Fruit fly (Drosophila melanogaster) whole organism, pupa: Measurements from ENCODE around the gene CG12945.

Experiments used
- CG10348 ChIP-seq: fragments of 200-800 bp; sonication (Bioruptor generic); IDR thresholded peaks from 2 replicates; pipeline ENCODE4 v1.3.6; 2022; ENCODE audit warnings: missing biosample characterization, missing genetic modification characterization
- CG12605 ChIP-seq: fragments of 200-800 bp; sonication (Bioruptor generic); IDR thresholded peaks from 2 replicates; pipeline ENCODE4 v1.3.6; 2022; ENCODE audit warnings: missing biosample characterization, missing genetic modification characterization
- CG13204 ChIP-seq: fragments of 200-800 bp; sonication (Bioruptor generic); optimal IDR thresholded peaks from 2 replicates; lab custom pipeline; 2018; ENCODE audit warnings: missing biosample characterization, mild to moderate bottlenecking, missing genetic modification characterization, moderate library complexity
- CG14655 ChIP-seq: fragments of 200-800 bp; sonication (Bioruptor generic); optimal IDR thresholded peaks from 3 replicates; lab custom pipeline; 2017; ENCODE audit warnings: mild to moderate bottlenecking, missing biosample characterization, missing genetic modification reagents, missing genetic modification characterization
- CG15710 ChIP-seq: fragments of 200-800 bp; sonication (Bioruptor generic); optimal IDR thresholded peaks from 2 replicates; lab custom pipeline; 2018; ENCODE audit warnings: missing biosample characterization, mild to moderate bottlenecking, missing genetic modification characterization, moderate library complexity
- CG17806 ChIP-seq: fragments of 200-800 bp; sonication (Bioruptor generic); optimal IDR thresholded peaks from 2 replicates; lab custom pipeline; 2018; ENCODE audit warnings: missing biosample characterization, mild to moderate bottlenecking, missing genetic modification characterization, moderate library complexity
- CG32121 ChIP-seq: fragments of 200-800 bp; sonication (Bioruptor generic); IDR thresholded peaks from 2 replicates; pipeline ENCODE4 v1.3.6; 2022; ENCODE audit warnings: missing biosample characterization, missing genetic modification characterization
- CG34367 ChIP-seq: fragments of 200-800 bp; sonication (Bioruptor generic); optimal IDR thresholded peaks from 2 replicates; lab custom pipeline; 2018; ENCODE audit warnings: missing biosample characterization, mild to moderate bottlenecking, missing genetic modification characterization
- CG4496 ChIP-seq: fragments of 200-800 bp; sonication (Bioruptor generic); IDR thresholded peaks from 3 replicates; pipeline ENCODE4 v1.3.6; 2022; ENCODE audit warnings: missing biosample characterization, missing genetic modification characterization
- CG8159 ChIP-seq: fragments of 200-800 bp; sonication (Bioruptor generic); optimal IDR thresholded peaks from 3 replicates; lab custom pipeline; 2018; ENCODE audit warnings: missing biosample characterization, mild to moderate bottlenecking, missing genetic modification characterization, moderate library complexity
- CG8301 ChIP-seq: fragments of 200-800 bp; sonication (Bioruptor generic); optimal IDR thresholded peaks from 2 replicates; lab custom pipeline; 2018; ENCODE audit warnings: missing biosample characterization, mild to moderate bottlenecking, missing genetic modification characterization
- CG9948 ChIP-seq: fragments of 200-800 bp; sonication (Bioruptor generic); optimal IDR thresholded peaks from 2 replicates; lab custom pipeline; 2018; ENCODE audit warnings: missing biosample characterization, mild to moderate bottlenecking, missing genetic modification characterization, moderate library complexity
- D1 ChIP-seq: fragments of 200-800 bp; sonication (Bioruptor generic); optimal IDR thresholded peaks from 2 replicates; lab custom pipeline; 2018; ENCODE audit warnings: missing biosample characterization, mild to moderate bottlenecking, missing genetic modification characterization, moderate library complexity
- EcR ChIP-seq: fragments of 200-800 bp; sonication (Bioruptor generic); optimal IDR thresholded peaks from 3 replicates; lab custom pipeline; 2019; ENCODE audit warnings: missing biosample characterization, missing genetic modification characterization, mild to moderate bottlenecking, moderate library complexity, missing genetic modification reagents
- Ets98B ChIP-seq: fragments of 200-800 bp; sonication (Bioruptor generic); IDR thresholded peaks from 2 replicates; pipeline ENCODE4 v1.3.6; 2022; ENCODE audit warnings: missing biosample characterization, missing genetic modification characterization
- Pif1A ChIP-seq: fragments of 200-800 bp; sonication (Bioruptor generic); optimal IDR thresholded peaks from 3 replicates; lab custom pipeline; 2016; ENCODE audit warnings: missing biosample characterization, missing genetic modification characterization
- Pif1B ChIP-seq: fragments of 200-800 bp; sonication (Bioruptor generic); optimal IDR thresholded peaks from 3 replicates; lab custom pipeline; 2016; ENCODE audit warnings: missing biosample characterization, missing genetic modification characterization
- Snoo ChIP-seq: fragments of 200-800 bp; sonication (Bioruptor generic); optimal IDR thresholded peaks from 3 replicates; lab custom pipeline; 2017; ENCODE audit warnings: missing biosample characterization, mild to moderate bottlenecking, missing genetic modification characterization, inconsistent platforms
- fd96Ca ChIP-seq: fragments of 200-800 bp; sonication (Bioruptor generic); IDR thresholded peaks from 3 replicates; pipeline ENCODE4 v1.3.6; 2022; ENCODE audit warnings: missing biosample characterization, missing genetic modification characterization
- gl ChIP-seq: fragments of 200-800 bp; sonication (Bioruptor generic); optimal IDR thresholded peaks from 2 replicates; lab custom pipeline; 2018; ENCODE audit warnings: missing biosample characterization, mild to moderate bottlenecking, missing genetic modification characterization
- rn ChIP-seq: fragments of 200-800 bp; sonication (Bioruptor generic); IDR thresholded peaks from 2 replicates; pipeline ENCODE4 v1.3.6; 2022; ENCODE audit warnings: missing biosample characterization, missing genetic modification characterization

The CG12945 gene

DNA sequence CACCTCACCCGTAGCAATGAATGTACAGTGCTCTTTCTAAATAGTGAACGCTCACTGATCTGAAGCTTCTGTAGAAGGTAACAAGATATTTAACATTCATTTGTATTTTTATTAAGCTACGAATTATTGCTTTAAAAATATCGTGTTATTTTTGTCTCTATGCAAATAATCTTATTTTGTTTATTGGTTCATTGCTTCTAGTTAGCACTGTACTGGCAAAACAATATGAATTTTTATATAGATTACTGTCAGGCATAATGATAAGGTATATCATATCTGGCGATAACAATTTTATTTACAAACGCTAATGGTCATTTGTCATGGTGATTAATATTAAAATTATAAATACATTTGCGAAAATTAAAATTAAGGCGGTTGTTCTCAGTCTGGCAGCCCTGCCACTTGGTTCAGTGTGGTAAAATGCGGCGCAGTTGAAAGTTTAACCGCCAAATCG, 19.5 kb downstream of the CG12945 start, which contains the start of gene CG9471:
Gene CG9471, minus strand, starts transcription at position 24 of the 454 bp plus-strand sequence.
- TF ChIP-seq CG12605 (peak; percentile 94), EcR (GFP tag; lab: Kevin White, UChicago) (peak; percentile 25), Snoo (tag; lab: Kevin White, UChicago) (peak; percentile 92), rn (GFP tag; lab: Robert Waterston, UW) (peak; percentile 82), fd96Ca (peak; percentile 42; the same call in 1 of the 3 replicates), D1 (tag; lab: Kevin White, UChicago) (no peak), Pif1A (GFP tag; lab: Kevin White, UChicago) (peak; percentile 95), CG8159 (tag; lab: Kevin White, UChicago) (peak; percentile 91), CG14655 (no peak), CG13204 (GFP tag; lab: Kevin White, UChicago) (no peak), gl (tag; lab: Kevin White, UChicago) (peak; percentile 77), CG34367 (tag; lab: Kevin White, UChicago) (peak; percentile 89), Pif1B (GFP tag; lab: Kevin White, UChicago) (peak; percentile 93), CG32121 (GFP tag; lab: Robert Waterston, UW) (peak; percentile 91), CG10348 (GFP tag; lab: Robert Waterston, UW) (peak; percentile 59), CG8301 (tag; lab: Kevin White, UChicago) (peak; percentile 91), CG4496 (peak; percentile 97), CG15710 (tag; lab: Kevin White, UChicago) (peak; percentile 91), CG17806 (peak; percentile 93), Ets98B (GFP tag; lab: Robert Waterston, UW) (peak; percentile 95), CG9948 (tag; lab: Kevin White, UChicago) (peak; percentile 89)

DNA sequence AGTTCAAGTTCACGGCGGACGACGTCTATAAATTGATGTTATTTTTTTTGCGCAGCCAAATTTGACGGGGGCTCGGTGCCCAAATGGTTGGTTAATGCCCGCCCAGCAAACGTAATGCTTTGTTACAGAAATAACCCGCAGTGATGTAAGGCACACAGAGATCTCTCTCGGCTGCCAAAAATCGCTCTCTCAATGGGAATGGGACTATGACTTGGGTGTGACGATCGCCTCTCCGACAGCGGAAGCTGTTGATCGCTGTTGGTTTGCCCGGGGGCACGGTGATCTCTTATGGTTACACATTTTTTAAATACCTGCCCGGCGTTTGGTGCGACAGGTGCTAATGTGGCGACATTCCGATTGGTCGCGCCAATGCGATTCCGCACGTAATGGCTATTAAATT, 20.9 kb downstream of the CG12945 start:
- no peak for TF ChIP-seq CG8301 (tag; lab: Kevin White, UChicago)
- TF ChIP-seq CG32121 (GFP tag; lab: Robert Waterston, UW) = peak; percentile 46; the same call in 1 of the 2 replicates

DNA sequence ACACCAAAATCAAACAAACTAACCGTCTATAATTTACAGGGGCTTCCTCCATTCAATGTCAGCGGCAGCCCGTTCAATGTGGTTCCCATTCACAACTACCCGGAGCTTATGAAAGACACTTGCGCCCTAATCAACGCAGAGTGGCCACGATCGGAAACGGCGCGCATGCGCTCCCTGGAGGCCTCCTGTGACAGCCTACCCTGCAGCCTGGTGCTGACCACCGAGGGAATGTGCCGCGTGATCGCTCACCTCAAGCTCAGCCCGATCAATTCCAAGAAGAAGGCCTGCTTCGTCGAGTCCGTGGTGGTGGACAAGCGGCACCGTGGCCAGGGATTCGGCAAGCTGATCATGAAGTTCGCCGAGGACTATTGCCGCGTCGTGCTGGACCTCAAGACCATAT, 22.1 kb downstream of the CG12945 start, which contains the start of gene MED6:
Gene MED6, minus strand, starts transcription at position 101 of the 400 bp plus-strand sequence.
- no peak for TF ChIP-seq CG13204 (GFP tag; lab: Kevin White, UChicago)

DNA sequence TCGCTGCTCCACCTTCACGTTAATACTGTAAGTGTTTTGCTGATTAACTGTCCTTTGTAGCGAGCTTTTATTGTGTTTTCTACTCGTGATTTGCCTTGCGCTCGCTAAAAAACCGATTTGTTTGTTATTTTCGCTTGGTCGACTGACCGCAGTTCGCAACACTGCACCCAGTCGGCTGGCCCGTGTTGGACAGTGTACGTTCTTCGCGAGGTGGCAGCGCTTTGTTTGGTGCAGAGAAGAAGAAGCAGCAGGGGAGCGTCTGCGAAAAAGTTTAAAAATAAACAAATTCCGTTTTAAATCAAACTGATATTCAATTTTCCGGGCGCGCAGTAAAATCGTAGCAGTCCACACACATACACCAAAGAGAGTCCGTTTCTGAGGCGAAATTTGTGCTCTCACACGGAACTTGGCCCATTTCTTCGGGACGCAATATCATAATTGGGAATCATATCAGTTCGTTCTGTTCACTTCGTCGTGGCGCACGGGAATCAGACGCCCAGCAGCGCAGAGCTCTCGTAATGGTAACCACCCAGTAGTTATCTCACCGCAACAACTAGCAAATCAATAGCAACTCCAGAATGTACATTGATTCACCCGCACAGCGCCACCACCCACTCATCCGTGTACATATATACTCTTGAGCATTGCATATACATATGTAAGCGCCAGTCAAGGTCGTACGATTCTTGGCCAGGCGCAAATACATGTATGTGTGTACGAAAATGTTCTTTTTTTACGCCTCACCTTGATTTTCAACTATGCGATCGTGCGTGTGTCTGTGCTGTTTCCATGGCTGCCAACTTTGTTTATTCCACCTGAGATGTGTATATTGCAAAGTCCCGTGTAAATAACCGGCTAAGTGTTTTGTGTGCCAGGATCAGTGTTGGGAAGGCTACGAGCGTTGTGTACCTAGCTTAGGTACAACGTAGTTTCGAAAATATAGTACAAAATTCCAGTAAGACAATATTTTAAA, 23.1 kb downstream of the CG12945 start, which contains the start of gene Naa80:
Gene Naa80, plus strand, starts transcription at position 215 of the 973 bp plus-strand sequence.
- TF ChIP-seq CG17806 = peak; percentile 8
- TF ChIP-seq CG34367 (tag; lab: Kevin White, UChicago) = peak; percentile 57
- TF ChIP-seq Ets98B (GFP tag; lab: Robert Waterston, UW) = peak; percentile 52
- TF ChIP-seq CG10348 (GFP tag; lab: Robert Waterston, UW) = no peak
- TF ChIP-seq CG8159 (tag; lab: Kevin White, UChicago) = peak; percentile 15
- peak; percentile 62 for TF ChIP-seq gl (tag; lab: Kevin White, UChicago)
- TF ChIP-seq CG4496 = peak; percentile 37; the same call in 1 of the 3 replicates
- no peak for TF ChIP-seq CG32121 (GFP tag; lab: Robert Waterston, UW)
- peak; percentile 32 for TF ChIP-seq CG8301 (tag; lab: Kevin White, UChicago)
- TF ChIP-seq CG12605 = no peak
- TF ChIP-seq Pif1B (GFP tag; lab: Kevin White, UChicago) = no peak
- peak; percentile 79 for TF ChIP-seq EcR (GFP tag; lab: Kevin White, UChicago)
- no peak for TF ChIP-seq CG14655
- TF ChIP-seq fd96Ca = 0 out of 3 replicates have a peak, but pooled peaks have one; percentile 39
- TF ChIP-seq CG9948 (tag; lab: Kevin White, UChicago) = no peak
- peak; percentile 44 for TF ChIP-seq Snoo (tag; lab: Kevin White, UChicago)
- TF ChIP-seq CG15710 (tag; lab: Kevin White, UChicago) = peak; percentile 41
- peak; percentile 80 for TF ChIP-seq Pif1A (GFP tag; lab: Kevin White, UChicago)
- no peak for TF ChIP-seq CG13204 (GFP tag; lab: Kevin White, UChicago)
- TF ChIP-seq D1 (tag; lab: Kevin White, UChicago) = no peak
- TF ChIP-seq rn (GFP tag; lab: Robert Waterston, UW) = peak; percentile 48; the same call in 1 of the 2 replicates

DNA sequence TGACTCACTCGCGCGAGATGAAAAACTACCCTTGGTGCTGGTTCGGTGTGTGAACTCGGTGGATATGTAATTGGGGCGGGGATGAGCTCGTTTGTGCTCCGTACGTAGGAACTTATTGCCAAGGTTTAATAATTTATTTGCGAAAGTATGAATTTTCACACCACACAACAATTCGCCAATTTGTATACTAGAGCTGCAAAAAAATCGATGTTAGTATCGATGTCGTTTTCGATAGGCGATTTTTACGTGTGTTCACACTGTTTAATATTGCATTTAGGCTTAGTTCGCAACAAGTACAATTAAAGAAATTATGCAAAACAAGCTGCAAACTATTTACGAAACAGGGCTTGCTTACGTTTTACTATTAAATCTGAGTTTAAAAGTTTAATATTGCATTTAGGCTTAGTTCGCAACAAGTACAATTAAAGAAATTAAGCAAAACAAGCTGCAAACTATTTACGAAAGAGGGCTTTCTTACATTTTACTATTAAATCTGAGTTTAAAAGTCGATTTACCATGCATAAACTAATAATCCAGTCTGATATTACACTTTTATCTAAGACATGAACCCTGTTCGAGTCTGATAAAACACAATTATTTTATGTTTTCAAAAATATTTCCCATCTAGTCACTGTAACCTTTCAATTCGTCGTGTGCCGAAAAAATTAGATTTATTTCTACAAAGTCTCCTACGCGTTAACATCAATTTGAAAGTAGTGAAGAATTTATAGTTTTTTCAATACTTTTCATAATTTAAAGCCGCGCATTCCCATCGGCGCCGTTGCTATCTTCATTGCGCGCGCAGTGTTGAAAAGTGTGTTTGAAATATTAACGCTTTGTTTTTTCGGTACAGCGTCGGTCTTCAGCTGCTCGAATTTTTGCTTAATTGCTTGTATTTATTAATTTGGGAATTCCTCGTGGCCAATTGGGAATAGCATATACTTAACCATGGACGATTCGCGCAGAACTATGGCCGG, 27.8 kb downstream of the CG12945 start, which contains the start of the genes Snap24 and CG8478:
Gene Snap24, minus strand, starts transcription at position 196 of the 977 bp plus-strand sequence.
Gene CG8478, plus strand, starts transcription at position 696 of the 977 bp plus-strand sequence.
- TF ChIP-seq CG8301 (tag; lab: Kevin White, UChicago) = no peak
- no peak for TF ChIP-seq Ets98B (GFP tag; lab: Robert Waterston, UW)
- TF ChIP-seq Snoo (tag; lab: Kevin White, UChicago) = peak; percentile 12
- TF ChIP-seq Pif1B (GFP tag; lab: Kevin White, UChicago) = no peak
- TF ChIP-seq CG9948 (tag; lab: Kevin White, UChicago) = peak; percentile 28
- TF ChIP-seq fd96Ca = no peak
- no peak for TF ChIP-seq CG15710 (tag; lab: Kevin White, UChicago)
- no peak for TF ChIP-seq Pif1A (GFP tag; lab: Kevin White, UChicago)
